Worm (Caenorhabditis elegans): ENCODE measurements around the gene wbp-2.

Gene wbp-2

DNA sequence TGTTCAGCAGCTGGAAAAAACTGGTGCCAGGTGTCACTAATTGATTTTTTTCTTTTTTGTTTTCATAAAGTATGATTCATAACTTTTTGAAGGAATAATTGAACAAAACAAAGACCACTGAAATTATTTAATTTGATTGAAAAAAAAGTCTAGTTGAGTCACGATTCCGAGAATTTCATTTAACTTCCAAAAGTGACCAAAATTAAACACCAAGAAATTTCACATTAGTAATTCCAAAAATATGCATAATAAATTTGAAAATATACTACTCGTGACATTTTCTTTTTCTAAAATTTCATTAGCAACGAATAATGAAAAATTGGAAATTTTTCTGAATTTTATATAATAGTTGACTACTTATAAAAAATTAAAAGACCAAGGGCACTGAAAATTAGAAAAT lies 47.5 kb upstream of the wbp-2 start:
- TF ChIP-seq ztf-26 (tag; optimal IDR thresholded peaks at IDR 0.05) (no peak), bed-2 (GFP tag; IDR thresholded peaks at IDR 0.05) (no peak), lsy-27 (tag; optimal IDR thresholded peaks at IDR 0.05; ENCODE audit: borderline replicate concordance, insufficient read depth) (no peak), ekl-4 (GFP tag; IDR thresholded peaks at IDR 0.05) (no peak), bed-1 (GFP tag; IDR thresholded peaks at IDR 0.05) (no peak)

- TF ChIP-seq Y53G8AR.9 (GFP tag; conservative IDR thresholded peaks at IDR 0.05) (peak; percentile 81), mcd-1 (GFP tag; IDR thresholded peaks at IDR 0.05) (peak; percentile 66), nhr-179 (tag; optimal IDR thresholded peaks at IDR 0.05) (no peak), hlh-12 (tag; optimal IDR thresholded peaks at IDR 0.05) (no peak), hmg-20 (GFP tag; IDR thresholded peaks at IDR 0.05) (no peak), nfya-2 (GFP tag; IDR thresholded peaks at IDR 0.05) (no peak), T26A5.8 (tag; optimal IDR thresholded peaks at IDR 0.05) (no peak), bed-1 (GFP tag; IDR thresholded peaks at IDR 0.05) (no peak), atf-7 (tag; optimal IDR thresholded peaks at IDR 0.05) (peak; percentile 85), F33H1.4 (GFP tag; IDR thresholded peaks at IDR 0.05) (no peak), rec-8 (tag; optimal IDR thresholded peaks at IDR 0.05) (no peak), dpl-1 (GFP tag; optimal IDR thresholded peaks at IDR 0.05) (no peak), nhr-90 (tag; optimal IDR thresholded peaks at IDR 0.05) (peak; percentile 50), F10E7.11 (tag; optimal IDR thresholded peaks at IDR 0.05) (no peak), lsl-1 (GFP tag; optimal IDR thresholded peaks at IDR 0.05) (no peak), ztf-6 (GFP tag; IDR thresholded peaks at IDR 0.05) (0 out of 2 replicates have a peak, but pooled peaks have one; percentile 39), aptf-3 (GFP tag; IDR thresholded peaks at IDR 0.05) (no peak), aptf-2 (GFP tag; conservative IDR thresholded peaks at IDR 0.05) (no peak), ztf-25 (GFP tag; IDR thresholded peaks at IDR 0.05) (no peak), gei-17 (GFP tag; optimal IDR thresholded peaks at IDR 0.05) (peak; percentile 42), F57A8.1 (GFP tag; optimal IDR thresholded peaks at IDR 0.05) (no peak), Y95B8A.8 (GFP tag; IDR thresholded peaks at IDR 0.05) (peak; percentile 78; the same call in 1 of the 2 replicates), ceh-40 (GFP tag; IDR thresholded peaks at IDR 0.05) (no peak), dpff-1 (tag; optimal IDR thresholded peaks at IDR 0.05) (no peak), snpc-4 (GFP tag; optimal IDR thresholded peaks at IDR 0.05) (no peak), snpc-4 (tag; optimal IDR thresholded peaks at IDR 0.05) (peak; percentile 59 to 79 (median 70)), K12H6.12 (tag; optimal IDR thresholded peaks at IDR 0.05) (peak; percentile 89), unc-130 (GFP tag; optimal IDR thresholded peaks at IDR 0.05) (no peak), lin-54 (GFP tag; optimal IDR thresholded peaks at IDR 0.05) (peak; percentile 67), F55B11.4 (tag; optimal IDR thresholded peaks at IDR 0.05; ENCODE audit: borderline replicate concordance, insufficient read depth) (no peak), ceh-79 (tag; optimal IDR thresholded peaks at IDR 0.05) (no peak), hsf-1 (GFP tag; IDR thresholded peaks at IDR 0.05) (no peak), ztf-26 (tag; optimal IDR thresholded peaks at IDR 0.05) (peak; percentile 83), ceh-58 (GFP tag; IDR thresholded peaks at IDR 0.05) (no peak), athp-1 (tag; optimal IDR thresholded peaks at IDR 0.05) (no peak), tbp1 (GFP tag; optimal IDR thresholded peaks at IDR 0.05) (peak; percentile 63), let-607 (tag; optimal IDR thresholded peaks at IDR 0.05) (peak; percentile 58 to 62), egl-18 (GFP tag; IDR thresholded peaks at IDR 0.05) (no peak), bed-2 (GFP tag; IDR thresholded peaks at IDR 0.05) (no peak), lin-40 (tag; optimal IDR thresholded peaks at IDR 0.05) (peak; percentile 87), chd-7 (tag; optimal IDR thresholded peaks at IDR 0.05) (peak; percentile 80), zim-3 (tag; optimal IDR thresholded peaks at IDR 0.05) (no peak), nhr-27 (tag; optimal IDR thresholded peaks at IDR 0.05) (no peak), xnd-1 (tag; optimal IDR thresholded peaks at IDR 0.05) (no peak), ekl-4 (GFP tag; IDR thresholded peaks at IDR 0.05) (peak; percentile 83), ccch-3 (GFP tag; optimal IDR thresholded peaks at IDR 0.05) (no peak)
Measured at ce11 chrII:9282787-9283186, 46.8 kb upstream of the wbp-2 start.

Measured in whole organism, young adult.